Worm (Caenorhabditis elegans) whole organism, L4/young adult: Measurements from ENCODE around the gene pqn-84.

ENCODE experiments used
- W03F9.2 ChIP-seq: fragments of 150-350 bp; optimal IDR thresholded peaks from 2 replicates; lab custom pipeline; 2014; ENCODE audit warnings: missing biosample characterization, missing genetic modification characterization
- dao-5 ChIP-seq: sonication (generic microtip); optimal IDR thresholded peaks from 2 replicates; lab custom pipeline; 2016; ENCODE audit warnings: missing genotype, missing genetic modification characterization, moderate library complexity, missing compliant biosample characterization
- him-1 ChIP-seq: sonication (generic microtip); optimal IDR thresholded peaks from 2 replicates; lab custom pipeline; 2016; ENCODE audit warnings: missing genotype, missing genetic modification reagents, missing genetic modification characterization, missing compliant biosample characterization

DNA sequence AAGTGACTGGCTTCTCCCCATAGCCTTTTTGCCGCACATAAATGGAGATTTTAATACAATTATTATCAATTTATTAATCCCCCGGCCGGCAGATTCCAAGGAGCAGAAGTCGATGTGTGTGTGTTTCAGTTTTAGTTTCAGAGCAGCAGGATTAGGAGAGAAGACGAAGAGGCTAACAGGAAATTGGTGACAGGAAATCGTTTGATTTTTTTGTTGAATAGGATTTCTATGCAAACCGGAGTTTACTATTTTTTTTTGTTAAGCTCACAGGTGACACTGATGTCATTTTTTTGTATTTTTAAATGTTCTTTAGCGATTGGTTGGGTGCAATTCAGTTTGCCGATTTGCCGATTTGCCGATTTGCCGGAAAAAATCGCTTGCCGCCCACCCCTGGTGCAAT lies 19.5 kb upstream of the pqn-84 start:
- TF ChIP-seq dao-5 = no peak
- TF ChIP-seq him-1 (tag; lab: Kevin White, UChicago) = no peak
- no peak for TF ChIP-seq W03F9.2 (tag; lab: Kevin White, UChicago)
